Worm (Caenorhabditis elegans) whole organism, L4 larva: ENCODE results near the gene ham-1.
A peak's percentile ranks its signal among the peaks of the same experiment; 100 is the strongest.

Experiments used
- F37D6.2 ChIP-seq: sonication (generic microtip); optimal IDR thresholded peaks from 2 replicates; lab custom pipeline; 2016; ENCODE audit warnings: mild to moderate bottlenecking, missing genetic modification characterization, missing compliant biosample characterization
- F49E8.2 ChIP-seq: sonication (generic microtip); optimal IDR thresholded peaks from 2 replicates; lab custom pipeline; 2016; ENCODE audit warnings: missing compliant biosample characterization, mild to moderate bottlenecking, missing genetic modification characterization, borderline replicate concordance
- Y5F2A.4 ChIP-seq: fragments of 200-800 bp; sonication (Bioruptor generic); optimal IDR thresholded peaks from 2 replicates; lab custom pipeline; 2018; ENCODE audit warnings: mild to moderate bottlenecking, missing genetic modification characterization, missing compliant biosample characterization
- ZK546.5 ChIP-seq, 2 experiments: sonication (generic microtip); optimal IDR thresholded peaks; 2 replicates each; lab custom pipeline; 2017; ENCODE audit warnings: missing biosample characterization in 2 of 2, missing genetic modification characterization in 2 of 2
- ama-1 ChIP-seq: fragments of 150-350 bp; optimal IDR thresholded peaks from 2 replicates; lab custom pipeline; 2014; ENCODE audit warnings: inconsistent platforms, mixed read lengths
- attf-4 ChIP-seq: sonication (generic microtip); optimal IDR thresholded peaks from 3 replicates; lab custom pipeline; 2017; ENCODE audit warnings: missing biosample characterization, missing genetic modification characterization
- ceh-20 ChIP-seq: fragments of 200-800 bp; sonication (Bioruptor generic); IDR thresholded peaks from 2 replicates; pipeline ENCODE4 v1.3.6; 2022; ENCODE audit warnings: missing genetic modification reagents, missing genetic modification characterization, missing compliant biosample characterization
- ceh-32 ChIP-seq: sonication (generic microtip); optimal IDR thresholded peaks from 2 replicates; lab custom pipeline; 2016; ENCODE audit warnings: mild to moderate bottlenecking, missing genetic modification characterization, missing compliant biosample characterization; ENCODE audit not compliant: poor library complexity
- ceh-44 ChIP-seq: fragments of 200-800 bp; sonication (Bioruptor generic); IDR thresholded peaks from 2 replicates; pipeline ENCODE4 v1.3.6; 2022; ENCODE audit warnings: missing genetic modification reagents, missing genetic modification characterization, missing compliant biosample characterization
- ceh-62 ChIP-seq: sonication (generic microtip); optimal IDR thresholded peaks from 2 replicates; lab custom pipeline; 2017; ENCODE audit warnings: missing biosample characterization, missing genetic modification characterization
- ceh-82 ChIP-seq: sonication (generic microtip); optimal IDR thresholded peaks from 2 replicates; lab custom pipeline; 2017; ENCODE audit warnings: missing biosample characterization, missing genetic modification characterization
- ces-1 ChIP-seq: fragments of 150-350 bp; sonication (generic microtip); optimal IDR thresholded peaks from 4 replicates; lab custom pipeline; 2014; ENCODE audit warnings: missing biosample characterization, missing genetic modification reagents, missing genetic modification characterization
- cey-2 ChIP-seq: sonication (generic microtip); optimal IDR thresholded peaks from 3 replicates; lab custom pipeline; 2017; ENCODE audit warnings: missing genetic modification characterization, mild to moderate bottlenecking, missing compliant biosample characterization, antibody characterized with exemption, borderline replicate concordance; ENCODE audit not compliant: insufficient read depth
- daf-16 ChIP-seq, 3 experiments: sonication (generic microtip); optimal IDR thresholded peaks; 2 replicates each; lab custom pipeline; 2016 to 2017; ENCODE audit warnings: missing genetic modification characterization in 3 of 3, missing genetic modification reagents in 3 of 3, mild to moderate bottlenecking in 2 of 3, missing compliant biosample characterization in 2 of 3, missing biosample characterization in 1 of 3, moderate library complexity in 1 of 3
- dmd-8 ChIP-seq: fragments of 200-800 bp; sonication (Bioruptor generic); IDR thresholded peaks from 2 replicates; pipeline ENCODE4 v1.3.6; 2022; ENCODE audit warnings: missing genetic modification characterization, missing compliant biosample characterization
- dpl-1 ChIP-seq: fragments of 150-350 bp; optimal IDR thresholded peaks from 2 replicates; lab custom pipeline; 2014; ENCODE audit warnings: missing biosample characterization, missing genetic modification reagents, missing genetic modification characterization
- egl-27 ChIP-seq: sonication (generic microtip); optimal IDR thresholded peaks from 3 replicates; lab custom pipeline; 2017; ENCODE audit warnings: missing biosample characterization, missing genetic modification reagents, missing genetic modification characterization
- egl-43 ChIP-seq: fragments of 200-800 bp; sonication (Bioruptor generic); IDR thresholded peaks from 2 replicates; pipeline ENCODE4 v1.3.6; 2022; ENCODE audit warnings: missing genetic modification reagents, missing genetic modification characterization, missing compliant biosample characterization
- fos-1 ChIP-seq: fragments of 150-350 bp; optimal IDR thresholded peaks from 2 replicates; lab custom pipeline; 2014; ENCODE audit warnings: missing biosample characterization, missing genetic modification characterization
- hlh-11 ChIP-seq: fragments of 200-800 bp; sonication (Bioruptor generic); optimal IDR thresholded peaks from 2 replicates; lab custom pipeline; 2018; ENCODE audit warnings: mild to moderate bottlenecking, missing genetic modification characterization, missing compliant biosample characterization
- hlh-30 ChIP-seq: sonication (generic microtip); optimal IDR thresholded peaks from 2 replicates; lab custom pipeline; 2017; ENCODE audit warnings: antibody characterized with exemption, mild to moderate bottlenecking, missing genetic modification characterization, missing compliant biosample characterization; ENCODE audit not compliant: insufficient read depth
- hmg-1.1 ChIP-seq: fragments of 200-800 bp; sonication (Bioruptor generic); IDR thresholded peaks from 2 replicates; pipeline ENCODE4 v1.3.6; 2022; ENCODE audit warnings: missing genetic modification reagents, missing genetic modification characterization, missing compliant biosample characterization
- lin-15B ChIP-seq: fragments of 150-350 bp; sonication (generic microtip); optimal IDR thresholded peaks from 3 replicates; lab custom pipeline; 2014; ENCODE audit warnings: missing biosample characterization, missing genetic modification characterization
- lin-39 ChIP-seq: fragments of 150-350 bp; optimal IDR thresholded peaks from 2 replicates; lab custom pipeline; 2014; ENCODE audit warnings: missing biosample characterization, missing genetic modification reagents, missing genetic modification characterization
- mes-2 ChIP-seq: sonication (generic microtip); optimal IDR thresholded peaks from 2 replicates; lab custom pipeline; 2016; ENCODE audit warnings: missing genotype, mild to moderate bottlenecking, missing genetic modification characterization, missing compliant biosample characterization; ENCODE audit not compliant: poor library complexity, severe bottlenecking
- nhr-10 ChIP-seq: fragments of 150-350 bp; optimal IDR thresholded peaks from 2 replicates; lab custom pipeline; 2014; ENCODE audit warnings: missing biosample characterization, missing genetic modification characterization
- nhr-11 ChIP-seq: fragments of 150-350 bp; optimal IDR thresholded peaks from 2 replicates; lab custom pipeline; 2014; ENCODE audit warnings: missing biosample characterization, missing genetic modification characterization
- nhr-48 ChIP-seq: sonication (generic microtip); optimal IDR thresholded peaks from 2 replicates; lab custom pipeline; 2016; ENCODE audit warnings: mild to moderate bottlenecking, missing genetic modification characterization, missing compliant biosample characterization
- pha-4 ChIP-seq, 2 experiments: fragments of 150-350 bp in 1 of 2; fragments of 200-800 bp in 1 of 2; sonication (Bioruptor generic) in 1 of 2; IDR thresholded peaks in 1 of 2; optimal IDR thresholded peaks in 1 of 2; 2 replicates each; pipeline versions ENCODE4 v1.3.6 to Lab custom; 2014 to 2022; ENCODE audit warnings: missing genetic modification characterization in 2 of 2, missing genetic modification reagents in 2 of 2, missing biosample characterization in 1 of 2, missing compliant biosample characterization in 1 of 2
- saeg-2 ChIP-seq: fragments of 200-800 bp; sonication (Bioruptor generic); IDR thresholded peaks from 2 replicates; pipeline ENCODE4 v1.3.6; 2022; ENCODE audit warnings: missing genetic modification reagents, missing genetic modification characterization, missing compliant biosample characterization
- set-16 ChIP-seq: fragments of 200-800 bp; sonication (Bioruptor generic); IDR thresholded peaks from 2 replicates; pipeline ENCODE4 v1.3.6; 2022; ENCODE audit warnings: missing genetic modification reagents, missing genetic modification characterization, missing compliant biosample characterization
- snpc-1.2 ChIP-seq: fragments of 200-800 bp; sonication (Bioruptor generic); IDR thresholded peaks from 2 replicates; pipeline ENCODE4 v1.3.6; 2022; ENCODE audit warnings: missing genetic modification reagents, missing genetic modification characterization, missing compliant biosample characterization
- snpc-4 ChIP-seq: fragments of 150-350 bp; optimal IDR thresholded peaks from 2 replicates; lab custom pipeline; 2014; ENCODE audit warnings: missing biosample characterization, missing genetic modification characterization
- spr-3 ChIP-seq: fragments of 200-800 bp; sonication (Bioruptor generic); optimal IDR thresholded peaks from 2 replicates; lab custom pipeline; 2018; ENCODE audit warnings: mild to moderate bottlenecking, missing genetic modification characterization, missing compliant biosample characterization
- unc-130 ChIP-seq: sonication (generic microtip); optimal IDR thresholded peaks from 2 replicates; lab custom pipeline; 2016; ENCODE audit warnings: missing genetic modification reagents, missing genetic modification characterization, missing compliant biosample characterization
- zfp-3 ChIP-seq: fragments of 200-800 bp; sonication (Bioruptor generic); conservative IDR thresholded peaks from 2 replicates; pipeline ENCODE4 v1.3.6; 2022; ENCODE audit warnings: missing genetic modification reagents, missing genetic modification characterization, missing compliant biosample characterization
- ztf-11 ChIP-seq: fragments of 150-350 bp; optimal IDR thresholded peaks from 2 replicates; lab custom pipeline; 2014; ENCODE audit warnings: missing biosample characterization, missing genetic modification characterization
- ztf-7 ChIP-seq: fragments of 150-350 bp; optimal IDR thresholded peaks from 2 replicates; lab custom pipeline; 2014; ENCODE audit warnings: missing biosample characterization, missing genetic modification characterization

The ham-1 gene

ce11 chrIV:12565933-12566540, 24.1 kb downstream of the ham-1 start, which contains the start of gene eak-7:
TSS of gene eak-7 (minus strand) at chrIV:12565983.
- TF ChIP-seq hlh-30 (tag; lab: Kevin White, UChicago) (peak; percentile 19), ztf-7 (tag; lab: Kevin White, UChicago) (no peak), attf-4 (tag; lab: Kevin White, UChicago) (no peak), ceh-20 (GFP tag; lab: Robert Waterston, UW) (no peak)

- TF ChIP-seq ceh-32 (tag; lab: Kevin White, UChicago) (no peak), dpl-1 (GFP tag; lab: Kevin White, UChicago) (peak; percentile 44), ceh-82 (no peak), ces-1 (GFP tag; lab: Kevin White, UChicago) (no peak), unc-130 (peak; percentile 65), egl-27 (tag; lab: Kevin White, UChicago) (no peak), snpc-1.2 (0 out of 2 replicates have a peak, but pooled peaks have one; percentile 61), hlh-11 (peak; percentile 44), fos-1 (no peak), F49E8.2 (tag; lab: Kevin White, UChicago) (peak; percentile 40), daf-16 (GFP tag; optimal IDR thresholded peaks at IDR 0.05; lab: Kevin White, UChicago) (no peak), daf-16 (tag; optimal IDR thresholded peaks at IDR 0.05; lab: Kevin White, UChicago) (peak; percentile 87), mes-2 (peak; percentile 68), zfp-3 (GFP tag; lab: Robert Waterston, UW) (no peak), hlh-30 (tag; lab: Kevin White, UChicago) (peak; percentile 32), egl-43 (GFP tag; lab: Robert Waterston, UW) (no peak), pha-4 (GFP tag; IDR thresholded peaks at IDR 0.05; lab: Robert Waterston, UW) (no peak), pha-4 (tag; optimal IDR thresholded peaks at IDR 0.05; lab: Kevin White, UChicago) (peak; percentile 19), ztf-7 (tag; lab: Kevin White, UChicago) (peak; percentile 21), ceh-62 (no peak), lin-39 (tag; lab: Kevin White, UChicago) (no peak), hmg-1.1 (peak; percentile 34; the same call in 1 of the 2 replicates)
These were observed 25.4 kb downstream of the ham-1 start, which contains the start of the genes hsb-1 and let-99 for ce11 chrIV:12567176-12567892. TSS of gene hsb-1 (minus strand) at chrIV:12567226. TSS of gene let-99 (plus strand) at chrIV:12567842.

ce11 chrIV:12570546-12570945, 28.6 kb downstream of the ham-1 start:
- no peak for TF ChIP-seq set-16 (GFP tag; lab: Robert Waterston, UW)
- TF ChIP-seq dmd-8 (GFP tag; lab: Robert Waterston, UW): peak; percentile 20; the same call in 1 of the 2 replicates
- peak; percentile 6 for TF ChIP-seq Y5F2A.4 (GFP tag; lab: Kevin White, UChicago)
- no peak for TF ChIP-seq snpc-4 (tag; lab: Kevin White, UChicago)
- TF ChIP-seq, all 104 proteins: peak for 2

- no peak for TF ChIP-seq nhr-11 (tag; lab: Kevin White, UChicago)
- no peak for TF ChIP-seq ces-1 (GFP tag; lab: Kevin White, UChicago)
- TF ChIP-seq F37D6.2 (tag; lab: Kevin White, UChicago): no peak
- TF ChIP-seq ztf-11 (tag; lab: Kevin White, UChicago): no peak
- TF ChIP-seq cey-2 (tag; lab: Kevin White, UChicago): no peak
- no peak for TF ChIP-seq nhr-48 (tag; lab: Kevin White, UChicago)
- no peak for TF ChIP-seq ztf-7 (tag; lab: Kevin White, UChicago)
- TF ChIP-seq nhr-10: no peak
- TF ChIP-seq lin-15B (tag; lab: Kevin White, UChicago): no peak
- no peak for TF ChIP-seq ZK546.5 (tag; optimal IDR thresholded peaks at IDR 0.05; lab: Kevin White, UChicago)
- TF ChIP-seq fos-1: no peak
- TF ChIP-seq ceh-44: no peak
- TF ChIP-seq saeg-2 (GFP tag; lab: Robert Waterston, UW): no peak
- no peak for TF ChIP-seq spr-3 (GFP tag; lab: Kevin White, UChicago)
- TF ChIP-seq ama-1 (lab: Kevin White, UChicago): no peak
These were observed 29.1 kb downstream of the ham-1 start, which contains the start of gene K08E7.4 for ce11 chrIV:12571047-12571446. TSS of gene K08E7.4 (minus strand) at chrIV:12571147.
